Fruit fly (Drosophila melanogaster) whole organism, prepupa: ENCODE data around the gene RanBP3.
A peak's percentile ranks its signal among the peaks of the same experiment; 100 is the strongest.

ENCODE experiments used
- Gug ChIP-seq: fragments of 200-800 bp; sonication (Bioruptor generic); IDR thresholded peaks from 2 replicates; pipeline ENCODE4 v1.3.6; 2022; ENCODE audit warnings: missing biosample characterization, missing genetic modification characterization
- Lpt ChIP-seq: fragments of 200-800 bp; sonication (Bioruptor generic); optimal IDR thresholded peaks from 3 replicates; lab custom pipeline; 2016; ENCODE audit warnings: missing biosample characterization, missing genetic modification characterization

DNA sequence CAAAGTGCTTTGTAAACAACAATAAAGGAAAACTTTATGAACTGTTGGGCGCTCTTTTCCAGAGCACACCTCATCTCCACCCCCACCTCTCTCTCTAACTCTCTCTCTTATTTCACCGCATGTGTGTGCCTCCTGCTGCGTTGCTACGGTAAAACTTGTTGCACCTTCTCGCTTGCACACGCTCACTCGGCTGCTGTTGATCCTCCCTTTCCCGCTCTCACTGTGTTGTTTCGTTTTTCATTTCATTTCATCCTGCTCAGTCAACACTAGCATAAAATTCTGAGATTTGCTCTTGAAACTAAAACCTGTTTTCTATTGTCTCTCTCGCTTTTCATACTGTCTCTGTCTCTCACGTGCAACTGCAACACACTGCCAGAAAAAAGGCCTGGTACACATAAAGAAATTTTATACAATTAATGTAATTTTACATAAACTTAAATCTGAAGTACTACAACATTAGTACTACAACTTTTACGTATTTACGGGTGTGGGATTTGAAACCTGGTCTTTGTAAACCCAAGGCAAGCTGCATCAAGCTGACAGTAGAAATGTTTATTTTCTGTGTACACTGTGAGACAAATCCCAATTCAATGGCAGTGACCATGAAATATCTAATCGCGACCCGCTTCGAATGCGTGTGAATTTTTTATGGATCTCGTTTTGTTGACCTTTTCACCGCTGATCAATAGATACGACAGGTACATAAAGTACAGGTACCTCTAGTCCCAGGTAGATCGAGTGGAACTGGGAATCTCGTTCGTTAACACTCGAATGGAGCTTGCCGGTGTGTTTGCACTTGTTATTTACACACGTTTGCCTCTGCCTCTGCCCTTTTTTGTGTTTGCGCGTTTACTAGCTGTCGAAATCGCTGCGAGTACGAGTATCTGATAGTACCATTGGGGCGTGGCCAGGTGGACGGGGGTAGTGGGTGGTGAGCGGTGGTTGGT lies 30.1 kb upstream of the RanBP3 start:
- TF ChIP-seq Lpt (GFP tag; lab: Kevin White, UChicago) (peak; percentile 89), Gug (GFP tag; lab: Robert Waterston, UW) (peak; percentile 88)
